Worm (Caenorhabditis elegans): ENCODE data around the gene F15D4.6.

The F15D4.6 gene

DNA sequence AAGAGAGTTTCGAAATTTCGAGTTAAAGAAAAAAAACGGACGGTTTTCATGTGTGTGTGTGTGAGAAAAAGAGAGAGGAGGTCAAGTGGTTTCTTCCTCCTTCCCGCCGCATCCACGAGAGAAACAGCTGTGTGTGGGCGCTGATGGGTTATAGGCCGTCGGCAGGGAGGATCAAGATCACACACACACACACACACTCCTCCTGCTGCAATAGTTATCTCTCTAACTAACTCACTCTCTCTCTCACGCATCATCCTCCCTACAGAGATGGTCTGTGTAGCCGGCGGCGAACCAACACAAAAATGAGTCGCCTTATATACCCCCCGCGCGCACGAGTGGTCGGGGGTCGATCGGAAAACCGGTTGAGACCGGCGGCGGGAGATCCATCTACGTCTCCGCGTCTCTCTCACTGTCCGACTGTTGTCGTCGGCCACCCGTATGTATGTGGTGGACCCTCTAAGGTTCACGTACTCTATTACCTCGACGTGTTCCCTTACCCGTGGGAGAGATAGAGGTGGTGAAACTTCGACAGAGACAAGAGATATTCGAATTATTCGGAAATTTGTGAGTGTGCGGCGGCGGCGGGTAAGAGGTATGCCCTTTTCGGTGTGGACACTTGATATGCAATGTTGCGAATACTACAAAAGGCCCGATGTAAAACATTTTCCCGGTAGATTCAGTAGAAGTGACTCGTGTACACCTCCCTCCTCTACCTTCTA lies 42.6 kb downstream of the F15D4.6 start (continued):
- TF ChIP-seq gei-8 (GFP tag; optimal IDR thresholded peaks at IDR 0.05) (no peak), attf-4 (tag; optimal IDR thresholded peaks at IDR 0.05) (no peak), ceh-20 (GFP tag; IDR thresholded peaks at IDR 0.05) (no peak), dmd-9 (GFP tag; IDR thresholded peaks at IDR 0.05) (no peak), madf-9 (GFP tag; conservative IDR thresholded peaks at IDR 0.05) (0 out of 2 replicates have a peak, but pooled peaks have one; percentile 19), ces-1 (GFP tag; optimal IDR thresholded peaks at IDR 0.05) (no peak), unc-39 (tag; optimal IDR thresholded peaks at IDR 0.05) (no peak), nhr-102 (tag; optimal IDR thresholded peaks at IDR 0.05) (peak; percentile 2), egl-43 (GFP tag; IDR thresholded peaks at IDR 0.05) (no peak), unc-62 (GFP tag; optimal IDR thresholded peaks at IDR 0.05 in 1 of 2) (peak in 1 of 2 experiments; percentile 99), unc-62 (tag; optimal IDR thresholded peaks at IDR 0.05) (no peak), dmd-8 (GFP tag; IDR thresholded peaks at IDR 0.05) (no peak), zip-11 (GFP tag; IDR thresholded peaks at IDR 0.05) (no peak), hmg-1.1 (GFP tag; IDR thresholded peaks at IDR 0.05) (no peak), D1046.2 (GFP tag; IDR thresholded peaks at IDR 0.05) (no peak), nhr-77 (tag; optimal IDR thresholded peaks at IDR 0.05) (no peak), jun-1 (tag; optimal IDR thresholded peaks at IDR 0.05) (no peak), nhr-28 (tag; optimal IDR thresholded peaks at IDR 0.05) (peak; percentile 94), zfp-3 (GFP tag; conservative IDR thresholded peaks at IDR 0.05) (no peak), mxl-2 (GFP tag; conservative IDR thresholded peaks at IDR 0.05) (no peak), skn-1 (tag; optimal IDR thresholded peaks at IDR 0.05) (no peak), duxl-1 (tag; optimal IDR thresholded peaks at IDR 0.05; ENCODE audit: poor library complexity) (peak; percentile 16), snpc-4 (tag; optimal IDR thresholded peaks at IDR 0.05) (no peak), F10B5.3 (tag; optimal IDR thresholded peaks at IDR 0.05) (no peak), tag-97 (GFP tag; IDR thresholded peaks at IDR 0.05) (no peak), zfp-2 (tag; optimal IDR thresholded peaks at IDR 0.05) (no peak), nhr-11 (tag; optimal IDR thresholded peaks at IDR 0.05) (peak; percentile 71), mes-2 (tag; optimal IDR thresholded peaks at IDR 0.05; ENCODE audit: poor library complexity, severe bottlenecking) (peak; percentile 16), lin-29 (GFP tag; IDR thresholded peaks at IDR 0.05) (no peak), nhr-48 (tag; optimal IDR thresholded peaks at IDR 0.05) (peak; percentile 37), rbr-2 (tag; optimal IDR thresholded peaks at IDR 0.05) (peak; percentile 34), ceh-32 (tag; optimal IDR thresholded peaks at IDR 0.05; ENCODE audit: poor library complexity) (no peak), php-3 (GFP tag; IDR thresholded peaks at IDR 0.05) (no peak), fkh-10 (GFP tag; optimal IDR thresholded peaks at IDR 0.05) (no peak), R02D3.7 (tag; optimal IDR thresholded peaks at IDR 0.05) (no peak), lsy-2 (tag; optimal IDR thresholded peaks at IDR 0.05) (peak; percentile 26 to 56), fos-1 (tag; optimal IDR thresholded peaks at IDR 0.05) (no peak), ama-1 (optimal IDR thresholded peaks at IDR 0.05) (peak; percentile 87), mdt-29 (GFP tag; IDR thresholded peaks at IDR 0.05) (no peak), aly-2 (tag; optimal IDR thresholded peaks at IDR 0.05) (no peak), madf-5 (GFP tag; IDR thresholded peaks at IDR 0.05) (no peak), nhr-6 (tag; optimal IDR thresholded peaks at IDR 0.05) (peak; percentile 5), lin-1 (GFP tag; IDR thresholded peaks at IDR 0.05) (no peak), cey-2 (tag; optimal IDR thresholded peaks at IDR 0.05; ENCODE audit: borderline replicate concordance, insufficient read depth) (no peak), F49E8.2 (tag; optimal IDR thresholded peaks at IDR 0.05; ENCODE audit: borderline replicate concordance) (no peak), unc-130 (GFP tag; optimal IDR thresholded peaks at IDR 0.05) (no peak), nhr-237 (tag; optimal IDR thresholded peaks at IDR 0.05) (no peak), nhr-41 (GFP tag; IDR thresholded peaks at IDR 0.05) (no peak), egl-27 (tag; optimal IDR thresholded peaks at IDR 0.05) (no peak), dpl-1 (GFP tag; optimal IDR thresholded peaks at IDR 0.05) (peak; percentile 13), F44E2.7 (GFP tag; IDR thresholded peaks at IDR 0.05) (no peak)

Measured in whole organism, L4 larva.